Worm (Caenorhabditis elegans) whole organism, midembryonic: ENCODE data around the gene F02H6.2.

Source experiments
- T22C8.4 ChIP-seq: fragments of 200-800 bp; sonication (Bioruptor generic); IDR thresholded peaks from 2 replicates; pipeline ENCODE4 v1.3.6; 2022; ENCODE audit warnings: missing genetic modification characterization, missing compliant biosample characterization
- cog-1 ChIP-seq: sonication (generic microtip); optimal IDR thresholded peaks from 2 replicates; lab custom pipeline; 2016; ENCODE audit warnings: missing genetic modification characterization, missing compliant biosample characterization
- flt-1 ChIP-seq: fragments of 200-800 bp; sonication (Bioruptor generic); IDR thresholded peaks from 2 replicates; pipeline ENCODE4 v1.3.6; 2022; ENCODE audit warnings: missing genetic modification characterization, missing compliant biosample characterization
- klf-2 ChIP-seq: fragments of 200-800 bp; sonication (Bioruptor generic); conservative IDR thresholded peaks from 2 replicates; pipeline ENCODE4 v1.3.6; 2022; ENCODE audit warnings: missing genetic modification reagents, missing genetic modification characterization, missing compliant biosample characterization
- med-1 ChIP-seq: sonication (generic microtip); optimal IDR thresholded peaks from 2 replicates; lab custom pipeline; 2017; ENCODE audit warnings: missing genetic modification characterization, mild to moderate bottlenecking, missing compliant biosample characterization, antibody characterized with exemption, missing genetic modification reagents; ENCODE audit not compliant: insufficient read depth
- ref-1 ChIP-seq: fragments of 200-800 bp; sonication (Bioruptor generic); conservative IDR thresholded peaks from 2 replicates; pipeline ENCODE4 v1.3.6; 2022; ENCODE audit warnings: missing genetic modification reagents, missing genetic modification characterization, missing compliant biosample characterization
- tab-1 ChIP-seq: fragments of 200-800 bp; sonication (Bioruptor generic); IDR thresholded peaks from 2 replicates; pipeline ENCODE4 v1.3.6; 2022; ENCODE audit warnings: missing genetic modification characterization, missing compliant biosample characterization
- ztf-23 ChIP-seq: fragments of 200-800 bp; sonication (Bioruptor generic); IDR thresholded peaks from 2 replicates; pipeline ENCODE4 v1.3.6; 2022; ENCODE audit warnings: missing genetic modification reagents, missing genetic modification characterization, missing compliant biosample characterization
- ztf-29 ChIP-seq: fragments of 200-800 bp; sonication (Bioruptor generic); IDR thresholded peaks from 2 replicates; pipeline ENCODE4 v1.3.6; 2022; ENCODE audit warnings: missing genetic modification reagents, missing genetic modification characterization, missing compliant biosample characterization

The F02H6.2 gene

ce11 chrIV:14196176-14196575, at the start of gene F02H6.2:
F02H6.2 (plus strand) TSS chrIV:14196476.
- TF ChIP-seq med-1 (GFP tag; lab: Kevin White, UChicago) = no peak
- TF ChIP-seq ref-1 (GFP tag; lab: Robert Waterston, UW) = no peak
- TF ChIP-seq tab-1 (GFP tag; lab: Robert Waterston, UW) = no peak
- no peak for TF ChIP-seq flt-1 (GFP tag; lab: Robert Waterston, UW)
- TF ChIP-seq T22C8.4 = no peak
- no peak for TF ChIP-seq cog-1 (tag; lab: Kevin White, UChicago)
- no peak for TF ChIP-seq ztf-29 (GFP tag; lab: Robert Waterston, UW)
- no peak for TF ChIP-seq ztf-23 (GFP tag; lab: Robert Waterston, UW)
- TF ChIP-seq klf-2 = no peak

ce11 chrIV:14153261-14153660, 43.0 kb upstream of the F02H6.2 start, which contains the start of gene oac-38:
oac-38 (minus strand) TSS chrIV:14153361.
- TF ChIP-seq med-1 (GFP tag; lab: Kevin White, UChicago) (no peak), cog-1 (tag; lab: Kevin White, UChicago) (no peak), T22C8.4 (no peak), flt-1 (GFP tag; lab: Robert Waterston, UW) (no peak), tab-1 (GFP tag; lab: Robert Waterston, UW) (no peak), klf-2 (no peak), ztf-23 (GFP tag; lab: Robert Waterston, UW) (no peak), ztf-29 (GFP tag; lab: Robert Waterston, UW) (no peak)

ce11 chrIV:14158086-14158485, 38.2 kb upstream of the F02H6.2 start, which contains the start of gene R05A10.8:
R05A10.8 (minus strand) TSS chrIV:14158186.
- TF ChIP-seq med-1 (GFP tag; lab: Kevin White, UChicago) (no peak), flt-1 (GFP tag; lab: Robert Waterston, UW) (no peak), ref-1 (GFP tag; lab: Robert Waterston, UW) (no peak), T22C8.4 (no peak), ztf-23 (GFP tag; lab: Robert Waterston, UW) (no peak), klf-2 (no peak), ztf-29 (GFP tag; lab: Robert Waterston, UW) (no peak), cog-1 (tag; lab: Kevin White, UChicago) (no peak), tab-1 (GFP tag; lab: Robert Waterston, UW) (no peak)

ce11 chrIV:14162772-14163171, 33.5 kb upstream of the F02H6.2 start, which contains the start of gene R05A10.7:
R05A10.7 (minus strand) TSS chrIV:14162872.
- TF ChIP-seq klf-2 = no peak
- no peak for TF ChIP-seq ref-1 (GFP tag; lab: Robert Waterston, UW)
- no peak for TF ChIP-seq med-1 (GFP tag; lab: Kevin White, UChicago)
- no peak for TF ChIP-seq cog-1 (tag; lab: Kevin White, UChicago)
- TF ChIP-seq ztf-23 (GFP tag; lab: Robert Waterston, UW) = no peak
- TF ChIP-seq tab-1 (GFP tag; lab: Robert Waterston, UW) = no peak
- no peak for TF ChIP-seq T22C8.4
- no peak for TF ChIP-seq ztf-29 (GFP tag; lab: Robert Waterston, UW)
- TF ChIP-seq flt-1 (GFP tag; lab: Robert Waterston, UW) = no peak

ce11 chrIV:14164109-14164508, 32.2 kb upstream of the F02H6.2 start:
- no peak for TF ChIP-seq cog-1 (tag; lab: Kevin White, UChicago)
- TF ChIP-seq ztf-23 (GFP tag; lab: Robert Waterston, UW) = no peak
- no peak for TF ChIP-seq ztf-29 (GFP tag; lab: Robert Waterston, UW)
- no peak for TF ChIP-seq tab-1 (GFP tag; lab: Robert Waterston, UW)
- no peak for TF ChIP-seq klf-2
- no peak for TF ChIP-seq T22C8.4
- TF ChIP-seq ref-1 (GFP tag; lab: Robert Waterston, UW) = no peak
- TF ChIP-seq med-1 (GFP tag; lab: Kevin White, UChicago) = no peak
- no peak for TF ChIP-seq flt-1 (GFP tag; lab: Robert Waterston, UW)

- TF ChIP-seq med-1 (GFP tag; lab: Kevin White, UChicago) (no peak), flt-1 (GFP tag; lab: Robert Waterston, UW) (no peak), ztf-29 (GFP tag; lab: Robert Waterston, UW) (no peak), klf-2 (no peak), ztf-23 (GFP tag; lab: Robert Waterston, UW) (no peak), tab-1 (GFP tag; lab: Robert Waterston, UW) (no peak), ref-1 (GFP tag; lab: Robert Waterston, UW) (no peak), T22C8.4 (no peak)
These were observed 30.8 kb upstream of the F02H6.2 start, which contains the start of gene R05A10.6 for ce11 chrIV:14165476-14165875. R05A10.6 (plus strand) TSS chrIV:14165776.

ce11 chrIV:14172181-14172580, 24.1 kb upstream of the F02H6.2 start, which contains the start of gene R05A10.4:
R05A10.4 (plus strand) TSS chrIV:14172481.
- TF ChIP-seq cog-1 (tag; lab: Kevin White, UChicago) (no peak), ref-1 (GFP tag; lab: Robert Waterston, UW) (no peak), flt-1 (GFP tag; lab: Robert Waterston, UW) (no peak), tab-1 (GFP tag; lab: Robert Waterston, UW) (no peak), T22C8.4 (no peak), klf-2 (no peak), ztf-29 (GFP tag; lab: Robert Waterston, UW) (no peak), ztf-23 (GFP tag; lab: Robert Waterston, UW) (no peak), med-1 (GFP tag; lab: Kevin White, UChicago) (no peak)

- no peak for TF ChIP-seq ref-1 (GFP tag; lab: Robert Waterston, UW)
- TF ChIP-seq tab-1 (GFP tag; lab: Robert Waterston, UW) = no peak
- no peak for TF ChIP-seq T22C8.4
- no peak for TF ChIP-seq med-1 (GFP tag; lab: Kevin White, UChicago)
- no peak for TF ChIP-seq klf-2
- TF ChIP-seq cog-1 (tag; lab: Kevin White, UChicago) = no peak
- no peak for TF ChIP-seq ztf-29 (GFP tag; lab: Robert Waterston, UW)
- TF ChIP-seq ztf-23 (GFP tag; lab: Robert Waterston, UW) = no peak
- no peak for TF ChIP-seq flt-1 (GFP tag; lab: Robert Waterston, UW)
These were observed 19.9 kb upstream of the F02H6.2 start, which contains the start of gene R05A10.3 for ce11 chrIV:14176373-14176772. R05A10.3 (minus strand) TSS chrIV:14176473.

- TF ChIP-seq ref-1 (GFP tag; lab: Robert Waterston, UW) = no peak
- no peak for TF ChIP-seq flt-1 (GFP tag; lab: Robert Waterston, UW)
- TF ChIP-seq T22C8.4 = no peak
- no peak for TF ChIP-seq med-1 (GFP tag; lab: Kevin White, UChicago)
- no peak for TF ChIP-seq ztf-29 (GFP tag; lab: Robert Waterston, UW)
- no peak for TF ChIP-seq klf-2
- no peak for TF ChIP-seq cog-1 (tag; lab: Kevin White, UChicago)
- TF ChIP-seq ztf-23 (GFP tag; lab: Robert Waterston, UW) = no peak
- no peak for TF ChIP-seq tab-1 (GFP tag; lab: Robert Waterston, UW)
These were observed 19.2 kb upstream of the F02H6.2 start, which contains the start of gene R05A10.2 for ce11 chrIV:14177058-14177457. R05A10.2 (plus strand) TSS chrIV:14177271.
